Worm (Caenorhabditis elegans): ENCODE measurements around the gene F10G7.12.

ce11 chrII:4673670-4674069 lies 15.9 kb upstream of the F10G7.12 start:
- no peak for TF ChIP-seq ref-1 (GFP tag; conservative IDR thresholded peaks at IDR 0.05)
- no peak for TF ChIP-seq cog-1 (tag; optimal IDR thresholded peaks at IDR 0.05)
- TF ChIP-seq med-1 (GFP tag; optimal IDR thresholded peaks at IDR 0.05; ENCODE audit: insufficient read depth), result no peak
- no peak for TF ChIP-seq tab-1 (GFP tag; IDR thresholded peaks at IDR 0.05)
- no peak for TF ChIP-seq flt-1 (GFP tag; IDR thresholded peaks at IDR 0.05)
